Worm (Caenorhabditis elegans) whole organism, midembryonic: ENCODE results near the gene mks-2.

Source experiments
- T22C8.4 ChIP-seq: fragments of 200-800 bp; sonication (Bioruptor generic); IDR thresholded peaks from 2 replicates; pipeline ENCODE4 v1.3.6; 2022; ENCODE audit warnings: missing genetic modification characterization, missing compliant biosample characterization
- cog-1 ChIP-seq: sonication (generic microtip); optimal IDR thresholded peaks from 2 replicates; lab custom pipeline; 2016; ENCODE audit warnings: missing genetic modification characterization, missing compliant biosample characterization
- flt-1 ChIP-seq: fragments of 200-800 bp; sonication (Bioruptor generic); IDR thresholded peaks from 2 replicates; pipeline ENCODE4 v1.3.6; 2022; ENCODE audit warnings: missing genetic modification characterization, missing compliant biosample characterization
- klf-2 ChIP-seq: fragments of 200-800 bp; sonication (Bioruptor generic); conservative IDR thresholded peaks from 2 replicates; pipeline ENCODE4 v1.3.6; 2022; ENCODE audit warnings: missing genetic modification reagents, missing genetic modification characterization, missing compliant biosample characterization
- med-1 ChIP-seq: sonication (generic microtip); optimal IDR thresholded peaks from 2 replicates; lab custom pipeline; 2017; ENCODE audit warnings: missing genetic modification characterization, mild to moderate bottlenecking, missing compliant biosample characterization, antibody characterized with exemption, missing genetic modification reagents; ENCODE audit not compliant: insufficient read depth
- ref-1 ChIP-seq: fragments of 200-800 bp; sonication (Bioruptor generic); conservative IDR thresholded peaks from 2 replicates; pipeline ENCODE4 v1.3.6; 2022; ENCODE audit warnings: missing genetic modification reagents, missing genetic modification characterization, missing compliant biosample characterization
- tab-1 ChIP-seq: fragments of 200-800 bp; sonication (Bioruptor generic); IDR thresholded peaks from 2 replicates; pipeline ENCODE4 v1.3.6; 2022; ENCODE audit warnings: missing genetic modification characterization, missing compliant biosample characterization
- ztf-23 ChIP-seq: fragments of 200-800 bp; sonication (Bioruptor generic); IDR thresholded peaks from 2 replicates; pipeline ENCODE4 v1.3.6; 2022; ENCODE audit warnings: missing genetic modification reagents, missing genetic modification characterization, missing compliant biosample characterization
- ztf-29 ChIP-seq: fragments of 200-800 bp; sonication (Bioruptor generic); IDR thresholded peaks from 2 replicates; pipeline ENCODE4 v1.3.6; 2022; ENCODE audit warnings: missing genetic modification reagents, missing genetic modification characterization, missing compliant biosample characterization

Gene mks-2

DNA sequence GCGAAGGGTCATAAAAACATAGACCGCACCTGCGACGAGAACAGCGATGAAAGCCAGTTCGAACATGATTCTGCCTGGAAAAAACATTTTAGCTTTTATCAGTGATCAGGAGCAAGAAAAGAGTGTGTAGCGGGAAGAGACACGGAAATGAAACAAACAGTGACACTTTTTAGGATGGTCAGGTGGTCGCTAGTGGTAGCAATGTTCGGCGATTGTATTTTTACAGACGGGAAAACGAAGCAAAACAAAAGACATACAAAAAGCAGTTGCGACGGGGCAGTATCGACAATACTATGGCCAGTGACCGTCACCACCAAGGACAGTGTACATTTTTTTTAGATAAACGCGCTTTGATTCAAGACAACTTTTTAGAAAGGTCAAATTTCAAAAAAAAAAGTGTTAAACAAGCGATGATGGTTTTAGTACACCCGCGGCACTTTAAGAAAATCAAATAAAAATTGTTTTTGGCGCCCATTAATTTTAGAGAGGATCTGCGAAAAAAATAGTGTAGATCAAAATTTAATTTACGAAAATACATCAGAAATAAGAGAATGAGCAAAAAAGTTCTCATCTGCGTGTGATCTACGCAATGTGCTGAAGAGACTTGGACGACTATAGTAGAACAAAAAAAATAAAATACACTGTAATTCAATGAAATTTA is 16.3 kb upstream of the mks-2 start, which contains the start of gene T24H7.9:
TSS of gene T24H7.9 (minus strand) at position 74 of the 661 bp plus-strand sequence.
- TF ChIP-seq flt-1 (no peak), med-1 (GFP tag; lab: Kevin White, UChicago) (no peak), cog-1 (tag; lab: Kevin White, UChicago) (no peak), ztf-29 (no peak), ztf-23 (GFP tag; lab: Robert Waterston, UW) (no peak), tab-1 (GFP tag; lab: Robert Waterston, UW) (no peak), T22C8.4 (GFP tag; lab: Robert Waterston, UW) (no peak), ref-1 (GFP tag; lab: Robert Waterston, UW) (no peak), klf-2 (no peak)

DNA sequence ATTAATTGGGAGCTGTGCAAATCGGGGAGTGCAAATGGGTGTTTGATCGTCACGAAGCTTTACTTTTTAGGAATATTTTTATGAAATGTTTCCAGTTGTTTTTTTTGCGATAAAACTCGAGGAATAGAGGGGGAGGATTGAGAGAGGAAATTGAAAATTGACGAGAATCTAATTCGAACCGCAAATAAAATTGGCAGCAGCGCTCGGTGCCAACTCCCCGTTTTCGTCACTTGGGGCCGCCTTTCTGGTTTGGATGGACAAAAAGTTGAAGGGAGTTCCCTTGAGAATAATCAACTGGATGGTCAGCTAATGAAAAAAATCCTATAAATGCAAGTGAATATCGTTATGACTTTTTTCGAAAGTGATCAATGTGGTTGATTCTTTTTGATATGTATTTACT is 10.9 kb upstream of the mks-2 start:
- TF ChIP-seq ref-1 (GFP tag; lab: Robert Waterston, UW), result no peak
- no peak for TF ChIP-seq tab-1 (GFP tag; lab: Robert Waterston, UW)
- no peak for TF ChIP-seq T22C8.4 (GFP tag; lab: Robert Waterston, UW)
- TF ChIP-seq med-1 (GFP tag; lab: Kevin White, UChicago), result no peak
- TF ChIP-seq klf-2, result no peak
- TF ChIP-seq ztf-23 (GFP tag; lab: Robert Waterston, UW), result no peak
- TF ChIP-seq ztf-29, result no peak
- no peak for TF ChIP-seq flt-1
- TF ChIP-seq cog-1 (tag; lab: Kevin White, UChicago), result no peak

DNA sequence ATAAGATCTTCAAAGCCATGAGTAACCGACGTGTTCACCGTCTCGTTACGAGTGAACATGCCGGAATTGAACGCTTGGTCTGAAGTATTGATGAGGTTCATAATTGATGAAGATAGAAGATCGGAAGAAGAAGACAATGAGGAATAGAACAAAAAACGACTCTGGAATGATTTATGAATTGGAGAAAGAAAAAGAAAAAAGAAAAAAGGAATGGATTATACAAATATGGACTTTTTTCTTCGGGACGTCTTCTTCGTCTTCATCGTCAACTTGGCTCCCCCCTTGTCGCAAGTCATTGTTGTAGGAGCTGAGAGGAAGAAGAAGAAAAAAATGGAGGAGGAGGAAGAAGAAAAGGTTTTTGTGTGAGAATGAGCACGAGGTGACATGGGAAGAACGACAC is 7.7 kb upstream of the mks-2 start, which contains the start of gene srsy-2:
TSS of gene srsy-2 (minus strand) at position 101 of the 400 bp plus-strand sequence.
- TF ChIP-seq cog-1 (tag; lab: Kevin White, UChicago), result no peak
- TF ChIP-seq flt-1, result no peak
- TF ChIP-seq ztf-29, result no peak
- TF ChIP-seq tab-1 (GFP tag; lab: Robert Waterston, UW), result no peak
- TF ChIP-seq klf-2, result no peak
- no peak for TF ChIP-seq ztf-23 (GFP tag; lab: Robert Waterston, UW)

DNA sequence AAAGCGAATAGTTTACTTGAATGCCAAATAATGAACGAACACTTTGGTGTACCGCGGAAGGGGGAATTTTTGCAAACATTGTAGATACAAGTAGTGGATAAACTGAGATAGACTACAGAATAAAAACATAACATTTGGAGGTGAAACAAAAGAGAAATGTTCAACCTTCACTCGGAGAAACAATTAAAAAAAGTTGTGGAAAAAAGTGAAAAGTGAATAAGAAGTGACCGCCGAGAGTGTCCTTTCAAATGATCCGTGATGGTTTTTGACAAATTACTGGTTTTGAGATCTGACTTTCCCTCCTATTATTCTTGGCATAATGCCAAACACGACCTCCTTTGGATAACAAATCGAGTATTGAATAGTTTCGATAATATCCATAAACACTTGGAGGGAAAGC is 4.5 kb upstream of the mks-2 start:
- no peak for TF ChIP-seq tab-1 (GFP tag; lab: Robert Waterston, UW)
- TF ChIP-seq flt-1, result no peak
- TF ChIP-seq T22C8.4 (GFP tag; lab: Robert Waterston, UW), result no peak
- no peak for TF ChIP-seq klf-2
- no peak for TF ChIP-seq ref-1 (GFP tag; lab: Robert Waterston, UW)
- no peak for TF ChIP-seq cog-1 (tag; lab: Kevin White, UChicago)
- no peak for TF ChIP-seq ztf-23 (GFP tag; lab: Robert Waterston, UW)
- TF ChIP-seq ztf-29, result no peak
- TF ChIP-seq med-1 (GFP tag; lab: Kevin White, UChicago), result no peak

DNA sequence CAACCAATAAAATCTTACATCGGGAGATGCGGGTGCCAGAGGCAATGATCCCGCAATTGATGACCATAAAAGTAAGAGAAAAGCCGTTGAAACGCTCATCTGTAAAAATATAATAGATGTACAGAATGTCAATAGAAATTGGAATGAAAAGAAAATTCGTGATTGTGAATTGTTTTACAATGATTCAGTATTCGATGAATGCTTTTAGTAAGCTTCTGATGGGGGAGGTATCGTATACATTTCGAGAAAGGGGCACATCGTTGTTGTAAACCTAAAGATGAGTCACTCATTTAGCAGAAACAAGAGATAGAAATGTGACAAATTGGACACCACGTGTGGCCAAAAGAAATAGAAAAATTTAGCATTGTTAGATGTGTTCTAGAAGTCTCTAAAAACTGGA is 3.3 kb upstream of the mks-2 start, which contains the start of gene C30B5.6:
TSS of gene C30B5.6 (minus strand) at position 101 of the 400 bp plus-strand sequence.
- TF ChIP-seq med-1 (GFP tag; lab: Kevin White, UChicago) (no peak), ztf-23 (GFP tag; lab: Robert Waterston, UW) (no peak), ref-1 (GFP tag; lab: Robert Waterston, UW) (no peak), cog-1 (tag; lab: Kevin White, UChicago) (no peak), ztf-29 (no peak), flt-1 (no peak), klf-2 (no peak), T22C8.4 (GFP tag; lab: Robert Waterston, UW) (no peak), tab-1 (GFP tag; lab: Robert Waterston, UW) (no peak)

DNA sequence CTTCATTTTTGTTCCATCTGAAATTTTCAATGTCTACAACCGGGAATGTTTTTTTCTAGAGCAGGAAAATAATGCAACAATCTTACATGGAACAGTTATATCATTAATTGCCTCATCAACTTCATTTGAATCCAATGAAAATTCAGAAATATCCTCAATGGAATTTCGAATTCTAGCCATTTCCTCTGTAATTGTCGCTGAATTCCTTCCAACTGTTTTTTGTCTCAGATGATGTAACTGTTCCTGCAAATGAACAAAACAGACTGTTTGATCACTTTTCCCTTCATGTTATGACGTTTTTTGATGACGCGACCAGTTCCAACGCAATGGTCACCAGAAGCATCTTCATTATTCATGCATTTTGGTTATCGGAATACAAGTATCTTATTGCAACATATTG is 2.2 kb upstream of the mks-2 start:
- TF ChIP-seq flt-1 (no peak), T22C8.4 (GFP tag; lab: Robert Waterston, UW) (no peak), tab-1 (GFP tag; lab: Robert Waterston, UW) (no peak), ztf-29 (no peak), ztf-23 (GFP tag; lab: Robert Waterston, UW) (no peak), klf-2 (no peak), ref-1 (GFP tag; lab: Robert Waterston, UW) (no peak), med-1 (GFP tag; lab: Kevin White, UChicago) (no peak), cog-1 (tag; lab: Kevin White, UChicago) (no peak)

DNA sequence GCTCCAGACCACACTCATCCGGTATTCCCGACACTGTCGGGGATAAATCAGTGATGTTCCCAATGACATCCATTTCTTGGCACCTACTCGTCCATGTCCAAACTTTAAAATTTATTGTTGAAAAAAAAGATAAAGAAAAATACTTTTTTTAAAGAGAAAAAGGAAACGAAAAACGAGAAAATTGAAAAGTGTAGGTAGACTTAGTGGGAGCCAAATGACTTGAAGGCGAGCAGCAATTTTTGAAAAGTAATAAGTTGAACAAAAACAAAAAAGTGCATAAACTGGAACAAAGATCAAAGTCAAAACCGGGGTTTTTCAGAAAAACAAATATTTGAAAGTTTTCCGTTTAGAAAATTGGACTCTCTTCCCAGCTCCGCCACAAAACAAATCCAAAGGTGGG is 11.1 kb downstream of the mks-2 start, which contains the start of gene daf-37:
TSS of gene daf-37 (minus strand) at position 101 of the 400 bp plus-strand sequence.
- no peak for TF ChIP-seq T22C8.4 (GFP tag; lab: Robert Waterston, UW)
- no peak for TF ChIP-seq flt-1

DNA sequence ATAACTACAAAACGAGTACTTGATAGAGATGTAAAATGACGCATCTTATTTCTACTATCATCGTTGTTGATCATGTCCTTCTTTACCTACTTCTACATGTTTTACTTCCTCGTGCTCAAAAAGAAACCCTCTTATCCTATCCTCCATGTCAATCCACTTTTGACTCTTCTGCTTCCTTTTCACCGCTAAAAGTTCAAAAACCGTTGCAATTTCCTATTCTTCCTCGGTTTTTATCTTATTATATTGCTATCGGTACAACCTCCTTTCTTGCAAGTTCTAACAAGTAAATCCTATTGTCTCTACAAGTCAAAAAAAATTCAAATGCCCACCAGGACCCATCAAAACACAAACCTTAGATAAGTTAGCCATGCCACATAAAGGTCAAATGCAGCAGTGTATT is 12.0 kb downstream of the mks-2 start:
- TF ChIP-seq T22C8.4 (GFP tag; lab: Robert Waterston, UW) (no peak), med-1 (GFP tag; lab: Kevin White, UChicago) (no peak), ztf-23 (GFP tag; lab: Robert Waterston, UW) (no peak), cog-1 (tag; lab: Kevin White, UChicago) (no peak), ztf-29 (no peak), tab-1 (GFP tag; lab: Robert Waterston, UW) (no peak), klf-2 (no peak), flt-1 (no peak), ref-1 (GFP tag; lab: Robert Waterston, UW) (no peak)

DNA sequence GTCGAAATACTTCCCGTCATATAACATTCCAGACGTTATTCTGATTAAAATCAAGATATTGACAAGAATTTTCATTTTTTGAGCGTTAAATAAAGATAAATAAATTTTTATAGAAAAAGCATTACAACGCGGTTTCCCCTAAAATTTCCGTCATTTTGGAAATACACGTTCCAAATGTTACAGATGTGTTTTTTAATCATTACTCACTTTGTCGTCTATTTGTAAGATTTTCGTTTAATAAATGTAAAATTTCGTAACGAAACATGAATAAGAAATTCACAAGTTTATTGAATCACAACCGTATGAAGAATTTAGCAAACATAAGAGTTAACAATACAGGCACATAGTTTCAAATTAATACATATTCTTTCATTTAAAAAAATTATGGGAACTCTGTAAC is 16.3 kb downstream of the mks-2 start, which contains the start of gene C30B5.17:
TSS of gene C30B5.17 (minus strand) at position 101 of the 400 bp plus-strand sequence.
- TF ChIP-seq cog-1 (tag; lab: Kevin White, UChicago), result no peak
- no peak for TF ChIP-seq flt-1
- no peak for TF ChIP-seq T22C8.4 (GFP tag; lab: Robert Waterston, UW)
- no peak for TF ChIP-seq ztf-29
- no peak for TF ChIP-seq klf-2
- TF ChIP-seq ztf-23 (GFP tag; lab: Robert Waterston, UW), result no peak
- TF ChIP-seq med-1 (GFP tag; lab: Kevin White, UChicago), result no peak
- no peak for TF ChIP-seq ref-1 (GFP tag; lab: Robert Waterston, UW)
- TF ChIP-seq tab-1 (GFP tag; lab: Robert Waterston, UW), result no peak
